Fruit fly (Drosophila melanogaster) whole organism, embryonic: Measurements from ENCODE around the gene CG43630.

ENCODE experiments used
- Aef1 ChIP-seq: fragments of 200-800 bp; sonication (Bioruptor generic); IDR thresholded peaks from 3 replicates; pipeline ENCODE4 v1.3.6; 2022; ENCODE audit warnings: missing biosample characterization, missing genetic modification characterization
- Blimp-1 ChIP-seq: fragments of 200-800 bp; sonication (Bioruptor generic); optimal IDR thresholded peaks from 3 replicates; lab custom pipeline; 2018; ENCODE audit warnings: missing biosample characterization, missing genetic modification characterization, mild to moderate bottlenecking, moderate library complexity, missing genetic modification reagents
- CG11247 ChIP-seq: fragments of 200-800 bp; sonication (Bioruptor generic); IDR thresholded peaks from 2 replicates; pipeline ENCODE4 v1.3.6; 2022; ENCODE audit warnings: missing biosample characterization, missing genetic modification characterization
- CG12236 ChIP-seq: fragments of 200-800 bp; sonication (Bioruptor generic); optimal IDR thresholded peaks from 2 replicates; lab custom pipeline; 2016; ENCODE audit warnings: missing biosample characterization, missing genetic modification characterization
- CG12769 ChIP-seq: fragments of 200-800 bp; sonication (Bioruptor generic); optimal IDR thresholded peaks from 2 replicates; lab custom pipeline; 2019; ENCODE audit warnings: missing biosample characterization, mild to moderate bottlenecking, missing genetic modification characterization, moderate library complexity
- CG13123 ChIP-seq: fragments of 200-800 bp; sonication (Bioruptor generic); optimal IDR thresholded peaks from 2 replicates; lab custom pipeline; 2016; ENCODE audit warnings: missing biosample characterization, missing genetic modification characterization
- CG13624 ChIP-seq: fragments of 200-800 bp; sonication (Bioruptor generic); optimal IDR thresholded peaks from 2 replicates; lab custom pipeline; 2016; ENCODE audit warnings: missing biosample characterization, missing genetic modification characterization
- CG15011 ChIP-seq: fragments of 200-800 bp; sonication (Bioruptor generic); optimal IDR thresholded peaks from 3 replicates; lab custom pipeline; 2018; ENCODE audit warnings: missing biosample characterization, mild to moderate bottlenecking, missing genetic modification characterization
- CG16813 ChIP-seq: fragments of 200-800 bp; sonication (Bioruptor generic); IDR thresholded peaks from 3 replicates; pipeline ENCODE4 v1.3.6; 2022; ENCODE audit warnings: missing biosample characterization, missing genetic modification characterization; ENCODE audit not compliant: partially characterized antibody
- CG17912 ChIP-seq: fragments of 200-800 bp; sonication (Bioruptor generic); optimal IDR thresholded peaks from 2 replicates; lab custom pipeline; 2018; ENCODE audit warnings: missing biosample characterization, mild to moderate bottlenecking, missing genetic modification characterization
- CG1792 ChIP-seq: fragments of 200-800 bp; sonication (Bioruptor generic); optimal IDR thresholded peaks from 2 replicates; lab custom pipeline; 2016; ENCODE audit warnings: missing biosample characterization, missing genetic modification characterization
- CG3065 ChIP-seq: fragments of 200-800 bp; sonication (Bioruptor generic); optimal IDR thresholded peaks from 2 replicates; lab custom pipeline; 2016; ENCODE audit warnings: missing biosample characterization, missing genetic modification characterization
- CG32767 ChIP-seq: fragments of 200-800 bp; sonication (Bioruptor generic); IDR thresholded peaks from 2 replicates; pipeline ENCODE4 v1.3.6; 2022; ENCODE audit warnings: missing biosample characterization, missing genetic modification characterization
- CG4820 ChIP-seq: fragments of 200-800 bp; sonication (Bioruptor generic); optimal IDR thresholded peaks from 3 replicates; lab custom pipeline; 2016; ENCODE audit warnings: missing biosample characterization, missing genetic modification characterization
- CG9215 ChIP-seq: fragments of 200-800 bp; sonication (Bioruptor generic); IDR thresholded peaks from 2 replicates; pipeline ENCODE4 v1.3.6; 2022; ENCODE audit warnings: missing biosample characterization, missing genetic modification characterization
- CG9876 ChIP-seq: fragments of 200-800 bp; sonication (Bioruptor generic); optimal IDR thresholded peaks from 2 replicates; lab custom pipeline; 2016; ENCODE audit warnings: missing biosample characterization, missing genetic modification characterization
- E2f2 ChIP-seq: fragments of 200-800 bp; sonication (Bioruptor generic); IDR thresholded peaks from 2 replicates; pipeline ENCODE4 v1.3.6; 2022; ENCODE audit warnings: missing biosample characterization, missing genetic modification characterization
- Fer1 ChIP-seq: fragments of 200-800 bp; sonication (Bioruptor generic); optimal IDR thresholded peaks from 2 replicates; lab custom pipeline; 2017; ENCODE audit warnings: missing biosample characterization, mild to moderate bottlenecking, missing genetic modification characterization
- Gug ChIP-seq: fragments of 200-800 bp; sonication (Bioruptor generic); IDR thresholded peaks from 4 replicates; pipeline ENCODE4 v1.3.6; 2022; ENCODE audit warnings: missing biosample characterization, missing genetic modification characterization
- HHEX ChIP-seq: fragments of 200-800 bp; sonication (Bioruptor generic); optimal IDR thresholded peaks from 3 replicates; lab custom pipeline; 2017; ENCODE audit warnings: missing biosample characterization, mild to moderate bottlenecking, missing genetic modification characterization, missing genetic modification reagents
- Hr51 ChIP-seq, 2 experiments: fragments of 200-800 bp; sonication (Bioruptor generic); optimal IDR thresholded peaks; 2 replicates in 1 of 2; 3 replicates in 1 of 2; lab custom pipeline; 2016 to 2018; ENCODE audit warnings: missing biosample characterization in 2 of 2, missing genetic modification characterization in 2 of 2, mild to moderate bottlenecking in 1 of 2, moderate library complexity in 1 of 2
- Oli ChIP-seq: fragments of 200-800 bp; sonication (Bioruptor generic); optimal IDR thresholded peaks from 2 replicates; lab custom pipeline; 2018; ENCODE audit warnings: missing biosample characterization, mild to moderate bottlenecking, missing genetic modification characterization, moderate library complexity
- Side ChIP-seq: fragments of 200-800 bp; sonication (Bioruptor generic); optimal IDR thresholded peaks from 2 replicates; lab custom pipeline; 2016; ENCODE audit warnings: missing biosample characterization, missing genetic modification characterization
- TFAM ChIP-seq: fragments of 200-800 bp; sonication (Bioruptor generic); optimal IDR thresholded peaks from 2 replicates; lab custom pipeline; 2017; ENCODE audit warnings: missing biosample characterization, missing genetic modification characterization, inconsistent platforms
- Tbp ChIP-seq: fragments of >200 bp; optimal IDR thresholded peaks from 2 replicates; lab custom pipeline; 2018; ENCODE audit warnings: missing biosample characterization, missing genetic modification characterization
- Xbp1 ChIP-seq: fragments of 200-800 bp; sonication (Bioruptor generic); optimal IDR thresholded peaks from 3 replicates; lab custom pipeline; 2016; ENCODE audit warnings: missing biosample characterization, mild to moderate bottlenecking, missing genetic modification characterization
- ab ChIP-seq: fragments of 200-800 bp; sonication (Bioruptor generic); optimal IDR thresholded peaks from 2 replicates; lab custom pipeline; 2016; ENCODE audit warnings: missing biosample characterization, missing genetic modification characterization
- bigmax ChIP-seq: fragments of 200-800 bp; sonication (Bioruptor generic); optimal IDR thresholded peaks from 2 replicates; lab custom pipeline; 2018; ENCODE audit warnings: missing biosample characterization, mild to moderate bottlenecking, missing genetic modification characterization
- ci ChIP-seq: fragments of 200-800 bp; sonication (Bioruptor generic); IDR thresholded peaks from 3 replicates; pipeline ENCODE4 v1.3.6; 2022; ENCODE audit warnings: missing biosample characterization, missing genetic modification characterization
- dan ChIP-seq: fragments of 200-800 bp; sonication (Bioruptor generic); IDR thresholded peaks from 2 replicates; pipeline ENCODE4 v1.3.6; 2022; ENCODE audit warnings: missing biosample characterization, missing genetic modification characterization
- disco-r ChIP-seq: fragments of 200-800 bp; sonication (Bioruptor generic); optimal IDR thresholded peaks from 2 replicates; lab custom pipeline; 2016; ENCODE audit warnings: missing biosample characterization, missing genetic modification characterization
- dysf ChIP-seq: fragments of 200-800 bp; sonication (Bioruptor generic); IDR thresholded peaks from 3 replicates; pipeline ENCODE4 v1.3.6; 2022; ENCODE audit warnings: missing biosample characterization, missing genetic modification characterization
- gfzf ChIP-seq: fragments of 200-800 bp; sonication (Bioruptor generic); optimal IDR thresholded peaks from 2 replicates; lab custom pipeline; 2016; ENCODE audit warnings: missing biosample characterization, mild to moderate bottlenecking, missing genetic modification characterization, moderate library complexity
- inv ChIP-seq: fragments of 200-800 bp; sonication (Bioruptor generic); IDR thresholded peaks from 2 replicates; pipeline ENCODE4 v1.3.6; 2022; ENCODE audit warnings: missing biosample characterization, missing genetic modification characterization; ENCODE audit not compliant: partially characterized antibody
- mirr ChIP-seq: fragments of 200-800 bp; sonication (Bioruptor generic); optimal IDR thresholded peaks from 3 replicates; lab custom pipeline; 2018; ENCODE audit warnings: missing biosample characterization, mild to moderate bottlenecking, missing genetic modification characterization
- nau ChIP-seq: fragments of 200-800 bp; sonication (Bioruptor generic); optimal IDR thresholded peaks from 3 replicates; lab custom pipeline; 2017; ENCODE audit warnings: missing biosample characterization, mild to moderate bottlenecking, missing genetic modification characterization, missing genetic modification reagents
- pan ChIP-seq, 4 experiments: fragments of >200 bp in 3 of 4; fragments of 200-800 bp in 1 of 4; sonication (Bioruptor generic) in 1 of 4; optimal IDR thresholded peaks in 3 of 4; IDR thresholded peaks in 1 of 4; 2 replicates each; pipeline versions ENCODE4 v1.3.6 to Lab custom; 2017 to 2022; ENCODE audit warnings: missing biosample characterization in 2 of 4, missing genetic modification characterization in 2 of 4, mixed read lengths in 1 of 4
- ranshi ChIP-seq: fragments of 200-800 bp; sonication (Bioruptor generic); IDR thresholded peaks from 2 replicates; pipeline ENCODE4 v1.3.6; 2022; ENCODE audit warnings: missing biosample characterization, missing genetic modification characterization
- run ChIP-seq: fragments of 200-800 bp; sonication (Bioruptor generic); optimal IDR thresholded peaks from 3 replicates; lab custom pipeline; 2018; ENCODE audit warnings: missing biosample characterization, mild to moderate bottlenecking, missing genetic modification characterization
- shn ChIP-seq: fragments of 200-800 bp; sonication (Bioruptor generic); optimal IDR thresholded peaks from 3 replicates; lab custom pipeline; 2016; ENCODE audit warnings: missing biosample characterization, missing genetic modification characterization
- slp2 ChIP-seq: fragments of 200-800 bp; sonication (Bioruptor generic); optimal IDR thresholded peaks from 2 replicates; lab custom pipeline; 2016; ENCODE audit warnings: missing biosample characterization, missing genetic modification characterization
- ssp ChIP-seq: fragments of 200-800 bp; sonication (Bioruptor generic); IDR thresholded peaks from 2 replicates; pipeline ENCODE4 v1.3.6; 2022; ENCODE audit warnings: missing biosample characterization, missing genetic modification characterization
- stc ChIP-seq: fragments of 200-800 bp; sonication (Bioruptor generic); IDR thresholded peaks from 2 replicates; pipeline ENCODE4 v1.3.6; 2022; ENCODE audit warnings: missing biosample characterization, missing genetic modification characterization
- trem ChIP-seq: fragments of 200-800 bp; optimal IDR thresholded peaks from 3 replicates; lab custom pipeline; 2019; ENCODE audit warnings: missing biosample characterization, mild to moderate bottlenecking, missing genetic modification characterization, moderate library complexity
- unpg ChIP-seq: fragments of 200-800 bp; sonication (Bioruptor generic); optimal IDR thresholded peaks from 3 replicates; lab custom pipeline; 2018; ENCODE audit warnings: missing biosample characterization, mild to moderate bottlenecking, missing genetic modification characterization, moderate library complexity
- wdn ChIP-seq: fragments of 200-800 bp; sonication (Bioruptor generic); IDR thresholded peaks from 2 replicates; pipeline ENCODE4 v1.3.6; 2022; ENCODE audit warnings: missing biosample characterization, missing genetic modification characterization
- zf30C ChIP-seq: fragments of 200-800 bp; sonication (Bioruptor generic); optimal IDR thresholded peaks from 3 replicates; lab custom pipeline; 2018; ENCODE audit warnings: missing biosample characterization, mild to moderate bottlenecking, missing genetic modification characterization

The CG43630 gene

DNA sequence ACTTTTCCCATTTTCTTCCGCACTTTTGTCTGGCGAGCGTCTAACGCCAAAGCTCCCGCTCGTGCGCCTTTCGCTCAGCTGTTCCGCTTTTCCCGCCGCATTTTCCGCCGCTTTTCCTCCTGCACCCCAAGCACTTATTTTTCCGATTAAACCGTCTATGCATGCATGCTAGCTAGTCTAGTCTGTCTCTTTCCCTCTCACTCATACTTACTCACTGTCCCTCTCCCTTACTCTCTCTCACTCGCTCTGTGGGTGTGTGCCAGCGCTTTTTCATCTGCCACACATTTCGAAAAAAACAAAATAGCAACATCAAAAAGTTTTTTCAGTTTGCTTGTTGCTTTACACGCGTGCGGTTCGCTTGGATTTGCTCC, 21.8 kb downstream of the CG43630 start, which contains the start of gene CG6225 (continued):
- no peak for TF ChIP-seq CG15011 (GFP tag; lab: Kevin White, UChicago)

DNA sequence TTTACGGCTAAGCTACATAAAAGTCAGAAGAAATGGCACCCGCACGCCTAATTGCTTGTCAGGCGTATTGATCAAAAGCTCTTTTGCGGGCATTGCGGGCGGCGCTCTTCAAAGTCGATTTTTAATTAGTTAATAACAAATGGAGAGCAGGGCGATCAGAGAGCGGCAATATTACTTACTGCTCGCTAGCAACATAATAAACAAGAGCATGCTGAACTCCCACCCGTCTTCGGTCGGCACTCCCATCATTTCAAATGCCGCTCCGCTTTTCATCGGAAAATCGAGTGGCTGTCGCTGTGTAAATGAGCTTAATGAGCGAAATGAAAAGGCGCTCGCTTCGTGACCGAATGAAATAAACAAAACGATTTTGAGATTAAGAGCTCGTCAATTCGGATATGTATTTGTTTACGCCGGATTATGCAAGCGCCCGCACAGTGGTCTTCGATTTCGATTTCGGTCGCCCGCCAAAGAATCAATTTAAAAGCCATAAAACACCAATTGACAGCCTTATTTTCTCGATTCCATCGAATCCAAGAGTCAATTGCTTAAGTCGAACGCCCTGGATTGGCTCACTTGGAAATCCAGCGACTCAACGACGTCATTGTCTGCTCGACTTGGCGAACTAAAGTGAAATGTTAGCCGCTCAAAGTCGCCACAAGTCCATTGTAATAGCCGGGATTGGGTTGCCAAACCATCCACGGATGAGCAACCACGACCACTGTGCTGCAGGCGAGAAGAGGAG, 22.4 kb downstream of the CG43630 start:
- TF ChIP-seq stc (GFP tag; lab: Robert Waterston, UW), result peak; percentile 87
- no peak for TF ChIP-seq TFAM (GFP tag; lab: Kevin White, UChicago)
- peak; percentile 67 for TF ChIP-seq CG11247 (GFP tag; lab: Robert Waterston, UW)
- TF ChIP-seq zf30C (GFP tag; lab: Kevin White, UChicago), result no peak
- TF ChIP-seq CG1792 (GFP tag; lab: Kevin White, UChicago), result peak; percentile 17
- TF ChIP-seq E2f2 (GFP tag; lab: Robert Waterston, UW), result peak; percentile 57
- TF ChIP-seq Hr51 (GFP tag; optimal IDR thresholded peaks at IDR 0.05; lab: Kevin White, UChicago), result peak; percentile 40 to 94
- peak; percentile 76 for TF ChIP-seq run
- peak; percentile 59 for TF ChIP-seq CG9876
- TF ChIP-seq CG12769 (tag; lab: Kevin White, UChicago), result peak; percentile 66
- no peak for TF ChIP-seq inv (GFP tag; lab: Robert Waterston, UW)
- TF ChIP-seq CG9215, result peak; percentile 83
- peak; percentile 68 for TF ChIP-seq Side
- peak; percentile 48 for TF ChIP-seq CG12236 (GFP tag; lab: Kevin White, UChicago)
- peak; percentile 27 for TF ChIP-seq ab
- peak; percentile 84 for TF ChIP-seq slp2
- TF ChIP-seq Xbp1 (GFP tag; lab: Kevin White, UChicago), result peak; percentile 81
- TF ChIP-seq trem, result peak; percentile 22
- TF ChIP-seq HHEX (GFP tag; lab: Kevin White, UChicago), result peak; percentile 83
- TF ChIP-seq mirr (GFP tag; lab: Kevin White, UChicago), result no peak
- TF ChIP-seq Tbp (GFP tag; lab: Kevin White, UChicago), result no peak
- TF ChIP-seq gfzf (GFP tag; lab: Kevin White, UChicago), result no peak
- no peak for TF ChIP-seq CG16813 (GFP tag; lab: Robert Waterston, UW)
- TF ChIP-seq CG32767 (GFP tag; lab: Robert Waterston, UW), result peak; percentile 87
- TF ChIP-seq Fer1 (GFP tag; lab: Kevin White, UChicago), result peak; percentile 78
- peak; percentile 76 for TF ChIP-seq ranshi (GFP tag; lab: Robert Waterston, UW)
- peak; percentile 80 for TF ChIP-seq ci (GFP tag; lab: Robert Waterston, UW)
- TF ChIP-seq CG13624 (GFP tag; lab: Kevin White, UChicago), result peak; percentile 77
- no peak for TF ChIP-seq pan (optimal IDR thresholded peaks at IDR 0.05; lab: Kevin White, UChicago)
- TF ChIP-seq pan (GFP tag; optimal IDR thresholded peaks at IDR 0.05 in 1 of 2, IDR thresholded peaks at IDR 0.05 in 1 of 2), result peak in 1 of 2 experiments; percentile 73
- TF ChIP-seq Oli, result peak; percentile 93
- TF ChIP-seq nau (GFP tag; lab: Kevin White, UChicago), result peak; percentile 79
- peak; percentile 93 for TF ChIP-seq dysf (GFP tag; lab: Robert Waterston, UW)
- peak; percentile 63 for TF ChIP-seq disco-r (GFP tag; lab: Kevin White, UChicago)
- peak; percentile 81 for TF ChIP-seq shn (GFP tag; lab: Kevin White, UChicago)
- TF ChIP-seq CG13123 (GFP tag; lab: Kevin White, UChicago), result peak; percentile 30
- no peak for TF ChIP-seq bigmax (GFP tag; lab: Kevin White, UChicago)
- no peak for TF ChIP-seq dan (GFP tag; lab: Robert Waterston, UW)
- peak; percentile 82 for TF ChIP-seq CG4820 (GFP tag; lab: Kevin White, UChicago)
- TF ChIP-seq CG3065 (GFP tag; lab: Kevin White, UChicago), result peak; percentile 58
- TF ChIP-seq Blimp-1 (GFP tag; lab: Kevin White, UChicago), result peak; percentile 72
- peak; percentile 87 for TF ChIP-seq Aef1 (GFP tag; lab: Robert Waterston, UW)
- TF ChIP-seq CG17912, result no peak
- TF ChIP-seq wdn (GFP tag; lab: Robert Waterston, UW), result peak; percentile 55
- TF ChIP-seq Gug, result peak; percentile 81
- peak; percentile 81 for TF ChIP-seq unpg
- peak; percentile 69 for TF ChIP-seq ssp
